Fruit fly (Drosophila melanogaster) Kc167 (cell line): ENCODE results near the gene CG13856.

Experiments
- Myc ChIP-seq: fragments of >200 bp; optimal IDR thresholded peaks from 2 replicates; lab custom pipeline; 2017; ENCODE audit warnings: missing external identifiers
- Sin3A ChIP-seq: fragments of >200 bp; optimal IDR thresholded peaks from 2 replicates; lab custom pipeline; 2018; ENCODE audit warnings: missing external identifiers
- h ChIP-seq: fragments of >200 bp; optimal IDR thresholded peaks from 3 replicates; lab custom pipeline; 2018; ENCODE audit warnings: missing external identifiers
- insv ChIP-seq: fragments of >200 bp; optimal IDR thresholded peaks from 3 replicates; lab custom pipeline; 2018; ENCODE audit warnings: missing external identifiers
- psq ChIP-seq: fragments of >200 bp; optimal IDR thresholded peaks from 2 replicates; lab custom pipeline; 2017; ENCODE audit warnings: missing external identifiers
- ttk ChIP-seq: sonication (Bioruptor generic); optimal IDR thresholded peaks from 2 replicates; lab custom pipeline; 2017; ENCODE audit warnings: missing external identifiers

DNA sequence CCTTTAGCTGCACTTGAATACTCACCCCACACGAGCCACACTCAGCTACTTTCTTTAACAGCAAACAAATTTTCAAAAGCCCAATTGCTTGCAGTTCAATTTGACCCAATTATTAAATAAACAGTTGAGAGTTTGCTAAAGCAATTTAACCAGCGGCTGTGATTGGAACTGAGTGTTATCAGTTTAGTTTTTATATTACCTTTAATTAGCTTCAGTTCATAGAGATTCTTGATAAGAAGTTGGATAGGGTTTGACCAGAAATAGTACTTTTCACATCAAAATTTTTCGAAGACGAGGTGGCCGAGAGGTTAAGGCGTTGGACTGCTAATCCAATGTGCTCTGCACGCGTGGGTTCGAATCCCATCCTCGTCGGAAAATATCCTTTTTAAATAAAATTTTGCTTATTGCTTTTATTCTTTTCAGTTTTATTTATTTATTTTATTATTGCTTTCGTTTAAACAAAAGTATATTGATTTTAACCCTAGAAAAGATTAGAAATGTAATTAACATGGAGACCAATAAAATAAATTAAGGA is 6.2 kb upstream of the CG13856 start:
- TF ChIP-seq Myc (lab: Kevin White, UChicago) = no peak
- no peak for TF ChIP-seq Sin3A (lab: Kevin White, UChicago)
- TF ChIP-seq psq = no peak
- TF ChIP-seq insv (lab: Kevin White, UChicago) = no peak
- no peak for TF ChIP-seq h (lab: Kevin White, UChicago)
- TF ChIP-seq ttk (lab: Kevin White, UChicago) = no peak
